Worm (Caenorhabditis elegans) whole organism, L4 larva: ENCODE results near the gene gst-38.
A peak's percentile ranks its signal among the peaks of the same experiment; 100 is the strongest.

ENCODE experiments used
- F44E2.7 ChIP-seq: fragments of 200-800 bp; sonication (Bioruptor generic); IDR thresholded peaks from 2 replicates; pipeline ENCODE4 v2.1.2; 2022; ENCODE audit warnings: missing genetic modification characterization, missing compliant biosample characterization
- F49E8.2 ChIP-seq: sonication (generic microtip); optimal IDR thresholded peaks from 2 replicates; lab custom pipeline; 2016; ENCODE audit warnings: missing compliant biosample characterization, mild to moderate bottlenecking, missing genetic modification characterization, borderline replicate concordance
- R02D3.7 ChIP-seq: fragments of 150-350 bp; sonication (generic microtip); optimal IDR thresholded peaks from 3 replicates; lab custom pipeline; 2014; ENCODE audit warnings: missing biosample characterization, missing genetic modification characterization
- T20F7.1 ChIP-seq: fragments of 200-800 bp; sonication (Bioruptor generic); optimal IDR thresholded peaks from 2 replicates; lab custom pipeline; 2018; ENCODE audit warnings: mild to moderate bottlenecking, missing genetic modification characterization, missing compliant biosample characterization
- Y5F2A.4 ChIP-seq: fragments of 200-800 bp; sonication (Bioruptor generic); optimal IDR thresholded peaks from 2 replicates; lab custom pipeline; 2018; ENCODE audit warnings: mild to moderate bottlenecking, missing genetic modification characterization, missing compliant biosample characterization
- Y75B8A.6 ChIP-seq: fragments of 200-800 bp; sonication (Bioruptor generic); IDR thresholded peaks from 2 replicates; pipeline ENCODE4 v1.3.6; 2022; ENCODE audit warnings: missing genetic modification reagents, missing genetic modification characterization, missing compliant biosample characterization
- ZK546.5 ChIP-seq, 2 experiments: sonication (generic microtip); optimal IDR thresholded peaks; 2 replicates each; lab custom pipeline; 2017; ENCODE audit warnings: missing biosample characterization in 2 of 2, missing genetic modification characterization in 2 of 2
- aha-1 ChIP-seq: fragments of 150-350 bp; peaks from one replicate; lab custom pipeline; 2014; ENCODE audit warnings: missing biosample characterization, missing genetic modification characterization
- ceh-62 ChIP-seq: sonication (generic microtip); optimal IDR thresholded peaks from 2 replicates; lab custom pipeline; 2017; ENCODE audit warnings: missing biosample characterization, missing genetic modification characterization
- ces-1 ChIP-seq: fragments of 150-350 bp; sonication (generic microtip); optimal IDR thresholded peaks from 4 replicates; lab custom pipeline; 2014; ENCODE audit warnings: missing biosample characterization, missing genetic modification reagents, missing genetic modification characterization
- cey-2 ChIP-seq: sonication (generic microtip); optimal IDR thresholded peaks from 3 replicates; lab custom pipeline; 2017; ENCODE audit warnings: missing genetic modification characterization, mild to moderate bottlenecking, missing compliant biosample characterization, antibody characterized with exemption, borderline replicate concordance; ENCODE audit not compliant: insufficient read depth
- dmd-9 ChIP-seq: fragments of 200-800 bp; sonication (Bioruptor generic); IDR thresholded peaks from 2 replicates; pipeline ENCODE4 v1.3.6; 2022; ENCODE audit warnings: missing genetic modification reagents, missing genetic modification characterization, missing compliant biosample characterization
- dve-1 ChIP-seq: sonication (generic microtip); optimal IDR thresholded peaks from 2 replicates; lab custom pipeline; 2017; ENCODE audit warnings: antibody characterized with exemption, mild to moderate bottlenecking, missing genetic modification characterization, missing compliant biosample characterization; ENCODE audit not compliant: insufficient read depth
- egl-43 ChIP-seq: fragments of 200-800 bp; sonication (Bioruptor generic); IDR thresholded peaks from 2 replicates; pipeline ENCODE4 v1.3.6; 2022; ENCODE audit warnings: missing genetic modification reagents, missing genetic modification characterization, missing compliant biosample characterization
- hif-1 ChIP-seq, 2 experiments: sonication (generic microtip); optimal IDR thresholded peaks; 2 replicates each; lab custom pipeline; 2016 to 2017; ENCODE audit warnings: missing compliant biosample characterization in 2 of 2, missing genetic modification characterization in 2 of 2, missing genetic modification reagents in 2 of 2, missing genotype in 2 of 2, mild to moderate bottlenecking in 1 of 2
- hlh-11 ChIP-seq: fragments of 200-800 bp; sonication (Bioruptor generic); optimal IDR thresholded peaks from 2 replicates; lab custom pipeline; 2018; ENCODE audit warnings: mild to moderate bottlenecking, missing genetic modification characterization, missing compliant biosample characterization
- hlh-30 ChIP-seq: sonication (generic microtip); optimal IDR thresholded peaks from 2 replicates; lab custom pipeline; 2017; ENCODE audit warnings: antibody characterized with exemption, mild to moderate bottlenecking, missing genetic modification characterization, missing compliant biosample characterization; ENCODE audit not compliant: insufficient read depth
- lin-1 ChIP-seq: fragments of 200-800 bp; sonication (Bioruptor generic); IDR thresholded peaks from 2 replicates; pipeline ENCODE4 v1.3.6; 2022; ENCODE audit warnings: missing genetic modification reagents, missing genetic modification characterization, missing compliant biosample characterization
- lin-13 ChIP-seq: fragments of 150-350 bp; optimal IDR thresholded peaks from 2 replicates; lab custom pipeline; 2014; ENCODE audit warnings: missing biosample characterization, missing genetic modification reagents, missing genetic modification characterization
- lin-15B ChIP-seq: fragments of 150-350 bp; sonication (generic microtip); optimal IDR thresholded peaks from 3 replicates; lab custom pipeline; 2014; ENCODE audit warnings: missing biosample characterization, missing genetic modification characterization
- madf-5 ChIP-seq, 2 experiments: fragments of 200-800 bp; sonication (Bioruptor generic); IDR thresholded peaks; 2 replicates each; pipeline ENCODE4 v1.3.6; 2022; ENCODE audit warnings: missing compliant biosample characterization in 2 of 2, missing genetic modification characterization in 2 of 2
- madf-9 ChIP-seq: fragments of 200-800 bp; sonication (Bioruptor generic); conservative IDR thresholded peaks from 2 replicates; pipeline ENCODE4 v1.3.6; 2022; ENCODE audit warnings: missing genetic modification reagents, missing genetic modification characterization, missing compliant biosample characterization
- mdl-1 ChIP-seq, 2 experiments: fragments of 150-350 bp in 1 of 2; sonication (generic microtip) in 1 of 2; optimal IDR thresholded peaks; 2 replicates each; lab custom pipeline; 2014 to 2017; ENCODE audit warnings: missing biosample characterization in 2 of 2, missing genetic modification characterization in 2 of 2
- mes-2 ChIP-seq: sonication (generic microtip); optimal IDR thresholded peaks from 2 replicates; lab custom pipeline; 2016; ENCODE audit warnings: missing genotype, mild to moderate bottlenecking, missing genetic modification characterization, missing compliant biosample characterization; ENCODE audit not compliant: poor library complexity, severe bottlenecking
- mxl-2 ChIP-seq: fragments of 200-800 bp; sonication (Bioruptor generic); conservative IDR thresholded peaks from 2 replicates; pipeline ENCODE4 v1.3.6; 2022; ENCODE audit warnings: missing genetic modification reagents, missing genetic modification characterization, missing compliant biosample characterization
- nhr-10 ChIP-seq: fragments of 150-350 bp; optimal IDR thresholded peaks from 2 replicates; lab custom pipeline; 2014; ENCODE audit warnings: missing biosample characterization, missing genetic modification characterization
- nhr-102 ChIP-seq: sonication (generic microtip); optimal IDR thresholded peaks from 2 replicates; lab custom pipeline; 2016; ENCODE audit warnings: mild to moderate bottlenecking, missing genetic modification characterization, moderate library complexity, missing compliant biosample characterization
- nhr-111 ChIP-seq: fragments of 200-800 bp; sonication (Bioruptor generic); optimal IDR thresholded peaks from 2 replicates; lab custom pipeline; 2018; ENCODE audit warnings: mild to moderate bottlenecking, missing genetic modification characterization, missing compliant biosample characterization
- nhr-237 ChIP-seq: sonication (generic microtip); optimal IDR thresholded peaks from 2 replicates; lab custom pipeline; 2017; ENCODE audit warnings: missing biosample characterization, missing genetic modification characterization
- nhr-25 ChIP-seq: sonication (generic microtip); optimal IDR thresholded peaks from 2 replicates; lab custom pipeline; 2017; ENCODE audit warnings: missing genetic modification characterization, mild to moderate bottlenecking, missing compliant biosample characterization, antibody characterized with exemption, moderate library complexity, borderline replicate concordance; ENCODE audit not compliant: insufficient read depth
- nhr-42 ChIP-seq: fragments of 200-800 bp; sonication (Bioruptor generic); IDR thresholded peaks from 2 replicates; pipeline ENCODE4 v1.3.6; 2022; ENCODE audit warnings: missing genetic modification characterization, missing compliant biosample characterization
- nhr-48 ChIP-seq: sonication (generic microtip); optimal IDR thresholded peaks from 2 replicates; lab custom pipeline; 2016; ENCODE audit warnings: mild to moderate bottlenecking, missing genetic modification characterization, missing compliant biosample characterization
- nhr-6 ChIP-seq: fragments of 150-350 bp; optimal IDR thresholded peaks from 2 replicates; lab custom pipeline; 2014; ENCODE audit warnings: missing biosample characterization, missing genetic modification characterization
- nhr-77 ChIP-seq: fragments of 150-350 bp; optimal IDR thresholded peaks from 2 replicates; lab custom pipeline; 2014; ENCODE audit warnings: missing biosample characterization, missing genetic modification characterization
- pha-4 ChIP-seq, 2 experiments: fragments of 150-350 bp in 1 of 2; fragments of 200-800 bp in 1 of 2; sonication (Bioruptor generic) in 1 of 2; IDR thresholded peaks in 1 of 2; optimal IDR thresholded peaks in 1 of 2; 2 replicates each; pipeline versions ENCODE4 v1.3.6 to Lab custom; 2014 to 2022; ENCODE audit warnings: missing genetic modification characterization in 2 of 2, missing genetic modification reagents in 2 of 2, missing biosample characterization in 1 of 2, missing compliant biosample characterization in 1 of 2
- rbr-2 ChIP-seq: sonication (generic microtip); optimal IDR thresholded peaks from 2 replicates; lab custom pipeline; 2016; ENCODE audit warnings: missing genotype, missing genetic modification characterization, missing compliant biosample characterization
- spr-1 ChIP-seq: sonication (generic microtip); optimal IDR thresholded peaks from 2 replicates; lab custom pipeline; 2016; ENCODE audit warnings: mild to moderate bottlenecking, missing genetic modification characterization, missing compliant biosample characterization
- tag-97 ChIP-seq: fragments of 200-800 bp; sonication (Bioruptor generic); IDR thresholded peaks from 2 replicates; pipeline ENCODE4 v1.3.6; 2022; ENCODE audit warnings: missing genetic modification characterization, missing compliant biosample characterization
- tra-1 ChIP-seq: fragments of 200-800 bp; sonication (Bioruptor generic); IDR thresholded peaks from 2 replicates; pipeline ENCODE4 v1.3.6; 2022; ENCODE audit warnings: missing genetic modification reagents, missing genetic modification characterization, missing compliant biosample characterization
- unc-130 ChIP-seq: sonication (generic microtip); optimal IDR thresholded peaks from 2 replicates; lab custom pipeline; 2016; ENCODE audit warnings: missing genetic modification reagents, missing genetic modification characterization, missing compliant biosample characterization
- unc-39 ChIP-seq: sonication (generic microtip); optimal IDR thresholded peaks from 2 replicates; lab custom pipeline; 2017; ENCODE audit warnings: missing biosample characterization, missing genetic modification characterization
- unc-62 ChIP-seq, 3 experiments: fragments of 150-350 bp in 1 of 3; sonication (generic microtip); optimal IDR thresholded peaks in 2 of 3; peaks in 1 of 3; 1 replicate in 1 of 3; 2 replicates in 2 of 3; lab custom pipeline; 2014 to 2017; ENCODE audit warnings: missing biosample characterization in 3 of 3, missing genetic modification characterization in 3 of 3, missing genetic modification reagents in 3 of 3, missing genotype in 1 of 3
- vab-7 ChIP-seq: fragments of 200-800 bp; sonication (Bioruptor generic); IDR thresholded peaks from 2 replicates; pipeline ENCODE4 v1.3.6; 2022; ENCODE audit warnings: missing genetic modification reagents, missing genetic modification characterization, missing compliant biosample characterization
- zag-1 ChIP-seq: fragments of 150-350 bp; optimal IDR thresholded peaks from 2 replicates; lab custom pipeline; 2014; ENCODE audit warnings: missing biosample characterization, missing genetic modification characterization
- zfp-2 ChIP-seq: sonication (generic microtip); optimal IDR thresholded peaks from 2 replicates; lab custom pipeline; 2016; ENCODE audit warnings: mild to moderate bottlenecking, missing genetic modification characterization, missing compliant biosample characterization
- zfp-3 ChIP-seq: fragments of 200-800 bp; sonication (Bioruptor generic); conservative IDR thresholded peaks from 2 replicates; pipeline ENCODE4 v1.3.6; 2022; ENCODE audit warnings: missing genetic modification reagents, missing genetic modification characterization, missing compliant biosample characterization
- zip-11 ChIP-seq: fragments of 200-800 bp; sonication (Bioruptor generic); IDR thresholded peaks from 2 replicates; pipeline ENCODE4 v1.3.6; 2022; ENCODE audit warnings: missing genetic modification characterization, missing compliant biosample characterization
- zip-2 ChIP-seq: fragments of 150-350 bp; optimal IDR thresholded peaks from 2 replicates; lab custom pipeline; 2014; ENCODE audit warnings: missing biosample characterization, missing genetic modification characterization
- ztf-11 ChIP-seq: fragments of 150-350 bp; optimal IDR thresholded peaks from 2 replicates; lab custom pipeline; 2014; ENCODE audit warnings: missing biosample characterization, missing genetic modification characterization

The gst-38 gene

DNA sequence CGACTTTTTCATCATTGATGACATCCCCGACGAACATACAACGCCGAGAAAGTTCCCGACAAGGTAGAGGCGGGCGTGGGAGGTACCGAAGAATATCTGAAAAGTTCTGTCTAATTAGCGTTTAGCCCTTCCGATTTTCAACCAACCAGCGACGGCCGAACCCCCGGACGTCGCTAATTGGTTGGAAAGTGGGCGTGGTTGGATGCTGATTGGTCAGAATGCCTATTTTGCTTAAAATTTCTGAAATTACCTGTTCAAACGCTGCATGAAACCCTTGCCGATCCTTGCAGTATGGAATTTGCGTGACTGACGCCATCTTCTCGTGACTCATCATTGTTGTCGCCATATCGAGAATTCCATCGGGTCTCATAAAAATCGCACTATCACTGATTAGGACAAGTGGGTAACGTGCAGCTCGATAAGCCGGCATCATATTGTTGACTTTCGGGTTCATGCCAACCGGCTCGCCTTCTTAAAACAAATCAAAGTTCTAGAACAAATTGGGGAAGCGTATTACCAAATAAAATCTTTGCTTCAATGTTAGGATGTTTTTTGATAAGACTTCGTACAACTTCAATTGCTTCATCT lies 28.1 kb downstream of the gst-38 start:
- no peak for TF ChIP-seq R02D3.7 (tag; lab: Kevin White, UChicago)
- TF ChIP-seq zfp-2 (tag; lab: Kevin White, UChicago): no peak
- TF ChIP-seq mes-2 (tag; lab: Kevin White, UChicago): no peak
- no peak for TF ChIP-seq nhr-42
- TF ChIP-seq spr-1 (tag; lab: Kevin White, UChicago): no peak
- TF ChIP-seq dve-1: peak; percentile 48
- TF ChIP-seq lin-13 (GFP tag; lab: Kevin White, UChicago): no peak
- TF ChIP-seq F49E8.2 (tag; lab: Kevin White, UChicago): no peak
- no peak for TF ChIP-seq nhr-111 (GFP tag; lab: Kevin White, UChicago)
- no peak for TF ChIP-seq unc-62 (GFP tag; optimal IDR thresholded peaks at IDR 0.05 in 1 of 2; lab: Kevin White, UChicago)
- no peak for TF ChIP-seq unc-62 (tag; optimal IDR thresholded peaks at IDR 0.05; lab: Kevin White, UChicago)
- TF ChIP-seq dmd-9 (GFP tag; lab: Robert Waterston, UW): no peak
- no peak for TF ChIP-seq nhr-237 (tag; lab: Kevin White, UChicago)
- TF ChIP-seq ZK546.5 (tag; optimal IDR thresholded peaks at IDR 0.05; lab: Kevin White, UChicago): no peak
- TF ChIP-seq ces-1 (GFP tag; lab: Kevin White, UChicago): no peak
- no peak for TF ChIP-seq Y75B8A.6 (GFP tag; lab: Robert Waterston, UW)
- no peak for TF ChIP-seq zag-1
- TF ChIP-seq nhr-6 (tag; lab: Kevin White, UChicago): no peak
- no peak for TF ChIP-seq egl-43 (GFP tag; lab: Robert Waterston, UW)
- TF ChIP-seq tag-97: no peak
- no peak for TF ChIP-seq zip-2 (tag; lab: Kevin White, UChicago)
- no peak for TF ChIP-seq unc-130 (GFP tag; lab: Kevin White, UChicago)
- no peak for TF ChIP-seq tra-1
- no peak for TF ChIP-seq nhr-25 (tag; lab: Kevin White, UChicago)
- no peak for TF ChIP-seq zfp-3
- no peak for TF ChIP-seq pha-4 (GFP tag; IDR thresholded peaks at IDR 0.05; lab: Robert Waterston, UW)
- TF ChIP-seq pha-4 (tag; optimal IDR thresholded peaks at IDR 0.05; lab: Kevin White, UChicago): no peak
- TF ChIP-seq madf-5 (GFP tag; IDR thresholded peaks at IDR 0.05; lab: Robert Waterston, UW): no peak
- TF ChIP-seq aha-1: no peak
- TF ChIP-seq hlh-11 (tag; lab: Kevin White, UChicago): peak; percentile 79
- no peak for TF ChIP-seq cey-2
- no peak for TF ChIP-seq hif-1 (tag; optimal IDR thresholded peaks at IDR 0.05; lab: Kevin White, UChicago)
- TF ChIP-seq mxl-2 (GFP tag; lab: Robert Waterston, UW): no peak
- TF ChIP-seq madf-9 (GFP tag; lab: Robert Waterston, UW): no peak
- TF ChIP-seq nhr-48 (tag; lab: Kevin White, UChicago): no peak
- TF ChIP-seq hlh-30 (tag; lab: Kevin White, UChicago): peak; percentile 49
- TF ChIP-seq vab-7 (GFP tag; lab: Robert Waterston, UW): no peak
- no peak for TF ChIP-seq ztf-11 (tag; lab: Kevin White, UChicago)
- no peak for TF ChIP-seq ceh-62
- TF ChIP-seq unc-39 (tag; lab: Kevin White, UChicago): no peak
- no peak for TF ChIP-seq T20F7.1 (GFP tag; lab: Kevin White, UChicago)
- peak; percentile 32 for TF ChIP-seq nhr-77 (tag; lab: Kevin White, UChicago)
- no peak for TF ChIP-seq Y5F2A.4 (GFP tag; lab: Kevin White, UChicago)
- TF ChIP-seq rbr-2: no peak
- TF ChIP-seq mdl-1 (tag; optimal IDR thresholded peaks at IDR 0.05; lab: Kevin White, UChicago): peak in 1 of 2 experiments; percentile 29
- TF ChIP-seq nhr-102: no peak
- TF ChIP-seq nhr-10 (tag; lab: Kevin White, UChicago): no peak
- no peak for TF ChIP-seq lin-15B (tag; lab: Kevin White, UChicago)
- TF ChIP-seq lin-1 (GFP tag; lab: Robert Waterston, UW): no peak
- no peak for TF ChIP-seq F44E2.7 (GFP tag; lab: Robert Waterston, UW)
- no peak for TF ChIP-seq zip-11 (GFP tag; lab: Robert Waterston, UW)
